Fruit fly (Drosophila melanogaster) whole organism, embryonic: ENCODE measurements around the gene P5CDh1.

Source experiments
- Abd-B ChIP-seq: fragments of 200-800 bp; sonication (Bioruptor generic); optimal IDR thresholded peaks from 2 replicates; lab custom pipeline; 2018; ENCODE audit warnings: missing biosample characterization, mild to moderate bottlenecking, missing genetic modification characterization, moderate library complexity
- Atf6 ChIP-seq: fragments of 200-800 bp; sonication (Bioruptor generic); IDR thresholded peaks from 2 replicates; pipeline ENCODE4 v1.3.6; 2022; ENCODE audit warnings: missing biosample characterization, missing genetic modification characterization
- CG10959 ChIP-seq: fragments of 200-800 bp; sonication (Bioruptor generic); IDR thresholded peaks from 2 replicates; pipeline ENCODE4 v1.3.6; 2022; ENCODE audit warnings: missing biosample characterization, missing genetic modification characterization
- CG11695 ChIP-seq: fragments of 200-800 bp; sonication (Bioruptor generic); IDR thresholded peaks from 3 replicates; pipeline ENCODE4 v1.3.6; 2022; ENCODE audit warnings: missing biosample characterization, missing genetic modification characterization
- CG12219 ChIP-seq: fragments of 200-800 bp; sonication (Bioruptor generic); optimal IDR thresholded peaks from 3 replicates; lab custom pipeline; 2018; ENCODE audit warnings: missing biosample characterization, mild to moderate bottlenecking, missing genetic modification characterization
- CG13424 ChIP-seq: fragments of 200-800 bp; sonication (Bioruptor generic); optimal IDR thresholded peaks from 2 replicates; lab custom pipeline; 2019; ENCODE audit warnings: missing biosample characterization, mild to moderate bottlenecking, missing genetic modification characterization, moderate library complexity
- CG13775 ChIP-seq: fragments of 200-800 bp; sonication (Bioruptor generic); optimal IDR thresholded peaks from 3 replicates; lab custom pipeline; 2017; ENCODE audit warnings: missing biosample characterization, mild to moderate bottlenecking, missing genetic modification characterization
- CG14014 ChIP-seq: fragments of 200-800 bp; sonication (Bioruptor generic); IDR thresholded peaks from 2 replicates; pipeline ENCODE4 v1.3.6; 2022; ENCODE audit warnings: missing biosample characterization, missing genetic modification characterization
- CG15269 ChIP-seq: fragments of 200-800 bp; sonication (Bioruptor generic); optimal IDR thresholded peaks from 2 replicates; lab custom pipeline; 2018; ENCODE audit warnings: missing biosample characterization, mild to moderate bottlenecking, missing genetic modification characterization, moderate library complexity
- CG1647 ChIP-seq: fragments of 200-800 bp; sonication (Bioruptor generic); optimal IDR thresholded peaks from 3 replicates; lab custom pipeline; 2016; ENCODE audit warnings: missing biosample characterization, missing genetic modification characterization
- CG16813 ChIP-seq: fragments of 200-800 bp; sonication (Bioruptor generic); IDR thresholded peaks from 3 replicates; pipeline ENCODE4 v1.3.6; 2022; ENCODE audit warnings: missing biosample characterization, missing genetic modification characterization; ENCODE audit not compliant: partially characterized antibody
- CG2712 ChIP-seq: fragments of 200-800 bp; optimal IDR thresholded peaks from 3 replicates; lab custom pipeline; 2019; ENCODE audit warnings: missing biosample characterization, mild to moderate bottlenecking, missing genetic modification characterization, moderate library complexity
- CG2889 ChIP-seq: fragments of 200-800 bp; sonication (Bioruptor generic); IDR thresholded peaks from 3 replicates; pipeline ENCODE4 v1.3.6; 2022; ENCODE audit warnings: missing biosample characterization, missing genetic modification characterization
- CG30403 ChIP-seq: fragments of 200-800 bp; sonication (Bioruptor generic); optimal IDR thresholded peaks from 3 replicates; lab custom pipeline; 2016; ENCODE audit warnings: missing biosample characterization, missing genetic modification characterization
- CG30431 ChIP-seq: fragments of 200-800 bp; sonication (Bioruptor generic); optimal IDR thresholded peaks from 2 replicates; lab custom pipeline; 2017; ENCODE audit warnings: missing biosample characterization, missing genetic modification characterization
- CG4617 ChIP-seq: fragments of 200-800 bp; sonication (Bioruptor generic); optimal IDR thresholded peaks from 3 replicates; lab custom pipeline; 2016; ENCODE audit warnings: missing biosample characterization, missing genetic modification characterization, borderline replicate concordance
- CG6689 ChIP-seq: fragments of 200-800 bp; sonication (Bioruptor generic); IDR thresholded peaks from 2 replicates; pipeline ENCODE4 v1.3.6; 2022; ENCODE audit warnings: missing biosample characterization, missing genetic modification characterization
- CG9797 ChIP-seq: fragments of 200-800 bp; sonication (Bioruptor generic); optimal IDR thresholded peaks from 3 replicates; lab custom pipeline; 2018; ENCODE audit warnings: missing biosample characterization, mild to moderate bottlenecking, missing genetic modification characterization
- Dfd ChIP-seq, 2 experiments: fragments of >200 bp; optimal IDR thresholded peaks; 2 replicates each; lab custom pipeline; 2017; ENCODE audit warnings: missing biosample characterization in 2 of 2, missing genetic modification characterization in 2 of 2
- Dip2 ChIP-seq: fragments of 200-800 bp; sonication (Bioruptor generic); IDR thresholded peaks from 2 replicates; pipeline ENCODE4 v1.3.6; 2022; ENCODE audit warnings: missing biosample characterization, missing genetic modification characterization
- Drgx ChIP-seq: fragments of 200-800 bp; sonication (Bioruptor generic); IDR thresholded peaks from 2 replicates; pipeline ENCODE4 v1.3.6; 2022; ENCODE audit warnings: missing biosample characterization, missing genetic modification characterization
- Fer3 ChIP-seq: fragments of 200-800 bp; sonication (Bioruptor generic); optimal IDR thresholded peaks from 2 replicates; lab custom pipeline; 2018; ENCODE audit warnings: missing biosample characterization, mild to moderate bottlenecking, missing genetic modification characterization, moderate library complexity
- H15 ChIP-seq: fragments of 200-800 bp; sonication (Bioruptor generic); IDR thresholded peaks from 3 replicates; pipeline ENCODE4 v1.3.6; 2022; ENCODE audit warnings: missing biosample characterization, missing genetic modification characterization
- Hey ChIP-seq: fragments of 200-800 bp; sonication (Bioruptor generic); optimal IDR thresholded peaks from 3 replicates; lab custom pipeline; 2018; ENCODE audit warnings: missing biosample characterization, mild to moderate bottlenecking, missing genetic modification characterization
- Hmx ChIP-seq: fragments of 200-800 bp; sonication (Bioruptor generic); optimal IDR thresholded peaks from 2 replicates; lab custom pipeline; 2016; ENCODE audit warnings: missing biosample characterization, missing genetic modification characterization
- Lpt ChIP-seq: fragments of >200 bp; optimal IDR thresholded peaks from 2 replicates; lab custom pipeline; 2018; ENCODE audit warnings: missing biosample characterization, missing genetic modification characterization
- Myb ChIP-seq: fragments of 200-800 bp; sonication (Bioruptor generic); optimal IDR thresholded peaks from 2 replicates; lab custom pipeline; 2016; ENCODE audit warnings: missing biosample characterization, missing genetic modification characterization
- Nf-YC ChIP-seq: fragments of 200-800 bp; optimal IDR thresholded peaks from 3 replicates; lab custom pipeline; 2019; ENCODE audit warnings: missing biosample characterization, mild to moderate bottlenecking, missing genetic modification characterization, moderate library complexity
- Oaz ChIP-seq: fragments of 200-800 bp; sonication (Bioruptor generic); IDR thresholded peaks from 2 replicates; pipeline ENCODE4 v1.3.6; 2022; ENCODE audit warnings: missing biosample characterization, missing genetic modification characterization
- Opbp ChIP-seq: fragments of 200-800 bp; sonication (Bioruptor generic); IDR thresholded peaks from 3 replicates; pipeline ENCODE4 v1.3.6; 2022; ENCODE audit warnings: missing biosample characterization, missing genetic modification characterization; ENCODE audit not compliant: partially characterized antibody
- Rfx ChIP-seq: fragments of 200-800 bp; sonication (Bioruptor generic); IDR thresholded peaks from 2 replicates; pipeline ENCODE4 v1.3.6; 2022; ENCODE audit warnings: missing biosample characterization, missing genetic modification characterization
- Six4 ChIP-seq: fragments of 200-800 bp; sonication (Bioruptor generic); optimal IDR thresholded peaks from 2 replicates; lab custom pipeline; 2016; ENCODE audit warnings: missing biosample characterization, missing genetic modification characterization
- YL-1 ChIP-seq: fragments of 200-800 bp; sonication (Bioruptor generic); optimal IDR thresholded peaks from 3 replicates; lab custom pipeline; 2017; ENCODE audit warnings: missing biosample characterization, mild to moderate bottlenecking, missing genetic modification characterization
- ara ChIP-seq: fragments of 200-800 bp; sonication (Bioruptor generic); IDR thresholded peaks from 2 replicates; pipeline ENCODE4 v1.3.6; 2022; ENCODE audit warnings: missing biosample characterization, missing genetic modification characterization
- bcd ChIP-seq: fragments of 200-800 bp; sonication (Bioruptor generic); optimal IDR thresholded peaks from 2 replicates; lab custom pipeline; 2017; ENCODE audit warnings: missing biosample characterization, mild to moderate bottlenecking, missing genetic modification characterization
- chif ChIP-seq, 2 experiments: fragments of 200-800 bp; sonication (Bioruptor generic); optimal IDR thresholded peaks; 3 replicates each; lab custom pipeline; 2016; ENCODE audit warnings: missing biosample characterization in 2 of 2, missing genetic modification characterization in 2 of 2
- chinmo ChIP-seq: fragments of 200-800 bp; sonication (Bioruptor generic); IDR thresholded peaks from 4 replicates; pipeline ENCODE4 v1.3.6; 2022; ENCODE audit warnings: missing biosample characterization, missing genetic modification characterization; ENCODE audit not compliant: partially characterized antibody
- crol ChIP-seq: fragments of 200-800 bp; sonication (Bioruptor generic); IDR thresholded peaks from 2 replicates; pipeline ENCODE4 v1.3.6; 2022; ENCODE audit warnings: missing biosample characterization, missing genetic modification characterization
- en ChIP-seq: fragments of 200-800 bp; sonication (Bioruptor generic); optimal IDR thresholded peaks from 2 replicates; lab custom pipeline; 2016; ENCODE audit warnings: missing biosample characterization, missing genetic modification characterization
- esg ChIP-seq: fragments of 200-800 bp; sonication (Bioruptor generic); conservative IDR thresholded peaks from 2 replicates; pipeline ENCODE4 v1.3.6; 2022; ENCODE audit warnings: missing biosample characterization, missing genetic modification characterization
- fd3F ChIP-seq: fragments of 200-800 bp; sonication (Bioruptor generic); optimal IDR thresholded peaks from 2 replicates; lab custom pipeline; 2018; ENCODE audit warnings: missing biosample characterization, mild to moderate bottlenecking, missing genetic modification characterization, moderate library complexity
- gro ChIP-seq: fragments of 200-800 bp; sonication (Bioruptor generic); optimal IDR thresholded peaks from 2 replicates; lab custom pipeline; 2016; ENCODE audit warnings: missing biosample characterization, missing genetic modification characterization
- kah ChIP-seq: fragments of 200-800 bp; sonication (Bioruptor generic); optimal IDR thresholded peaks from 2 replicates; lab custom pipeline; 2018; ENCODE audit warnings: missing biosample characterization, mild to moderate bottlenecking, missing genetic modification characterization
- nom ChIP-seq: fragments of 200-800 bp; sonication (Bioruptor generic); optimal IDR thresholded peaks from 2 replicates; lab custom pipeline; 2017; ENCODE audit warnings: missing biosample characterization, missing genetic modification characterization, mild to moderate bottlenecking, moderate library complexity, missing genetic modification reagents
- repo ChIP-seq: fragments of 200-800 bp; sonication (Bioruptor generic); optimal IDR thresholded peaks from 2 replicates; lab custom pipeline; 2016; ENCODE audit warnings: missing biosample characterization, missing genetic modification characterization
- stwl ChIP-seq: fragments of 200-800 bp; sonication (Bioruptor generic); optimal IDR thresholded peaks from 3 replicates; lab custom pipeline; 2018; ENCODE audit warnings: missing biosample characterization, mild to moderate bottlenecking, missing genetic modification characterization, moderate library complexity
- tio ChIP-seq: fragments of 200-800 bp; sonication (Bioruptor generic); optimal IDR thresholded peaks from 2 replicates; lab custom pipeline; 2017; ENCODE audit warnings: missing biosample characterization, missing genetic modification characterization, inconsistent platforms
- tna ChIP-seq: fragments of 200-800 bp; sonication (Bioruptor generic); IDR thresholded peaks from 2 replicates; pipeline ENCODE4 v1.3.6; 2022; ENCODE audit warnings: missing biosample characterization, missing genetic modification characterization; ENCODE audit not compliant: partially characterized antibody

The P5CDh1 gene

dm6 chr3L:21832203-21833160, 8.7 kb downstream of the P5CDh1 start, which contains the start of the genes CG7148 and Nopp140 (continued):
- TF ChIP-seq ara (GFP tag; lab: Robert Waterston, UW) (0 out of 2 replicates have a peak, but pooled peaks have one; percentile 41), CG10959 (GFP tag; lab: Robert Waterston, UW) (no peak), CG13424 (tag; lab: Kevin White, UChicago) (peak; percentile 67), Rfx (GFP tag; lab: Robert Waterston, UW) (peak; percentile 91), Dfd (GFP tag; optimal IDR thresholded peaks at IDR 0.05; lab: Kevin White, UChicago) (no peak), gro (GFP tag; lab: Kevin White, UChicago) (peak; percentile 24), CG15269 (tag; lab: Kevin White, UChicago) (peak; percentile 71), esg (GFP tag; lab: Robert Waterston, UW) (peak; percentile 44), chif (GFP tag; optimal IDR thresholded peaks at IDR 0.05; lab: Kevin White, UChicago) (peak; percentile 26 to 54), CG2889 (GFP tag; lab: Robert Waterston, UW) (0 out of 3 replicates have a peak, but pooled peaks have one; percentile 43), en (GFP tag; lab: Kevin White, UChicago) (no peak), tio (no peak), Oaz (GFP tag; lab: Robert Waterston, UW) (no peak), repo (GFP tag; lab: Kevin White, UChicago) (peak; percentile 59), Nf-YC (peak; percentile 59), CG4617 (GFP tag; lab: Kevin White, UChicago) (peak; percentile 75), H15 (GFP tag; lab: Robert Waterston, UW) (peak; percentile 30; the same call in 1 of the 3 replicates), CG2712 (tag; lab: Kevin White, UChicago) (peak; percentile 68), nom (GFP tag; lab: Kevin White, UChicago) (peak; percentile 46), Abd-B (GFP tag; lab: Kevin White, UChicago) (peak; percentile 46), CG11695 (GFP tag; lab: Robert Waterston, UW) (0 out of 3 replicates have a peak, but pooled peaks have one; percentile 24), CG6689 (GFP tag; lab: Robert Waterston, UW) (0 out of 2 replicates have a peak, but pooled peaks have one; percentile 20), crol (GFP tag; lab: Robert Waterston, UW) (no peak), tna (no peak), YL-1 (GFP tag; lab: Kevin White, UChicago) (peak; percentile 93), Lpt (GFP tag; lab: Kevin White, UChicago) (no peak), CG9797 (GFP tag; lab: Kevin White, UChicago) (peak; percentile 14), chinmo (GFP tag; lab: Robert Waterston, UW) (peak; percentile 78; the same call in 1 of the 4 replicates), CG12219 (GFP tag; lab: Kevin White, UChicago) (peak; percentile 3), CG16813 (peak; percentile 40; the same call in 1 of the 3 replicates), Atf6 (GFP tag; lab: Robert Waterston, UW) (peak; percentile 52; the same call in 1 of the 2 replicates), Dip2 (GFP tag; lab: Robert Waterston, UW) (no peak), CG1647 (peak; percentile 61), CG14014 (GFP tag; lab: Robert Waterston, UW) (0 out of 2 replicates have a peak, but pooled peaks have one; percentile 37), Six4 (GFP tag; lab: Kevin White, UChicago) (peak; percentile 30), Drgx (peak; percentile 66), stwl (tag; lab: Kevin White, UChicago) (peak; percentile 72), Hey (tag; lab: Kevin White, UChicago) (no peak), CG30431 (GFP tag; lab: Kevin White, UChicago) (peak; percentile 34), kah (GFP tag; lab: Kevin White, UChicago) (peak; percentile 12), Myb (GFP tag; lab: Kevin White, UChicago) (peak; percentile 42), bcd (GFP tag; lab: Kevin White, UChicago) (peak; percentile 61), CG30403 (GFP tag; lab: Kevin White, UChicago) (peak; percentile 68), Opbp (0 out of 3 replicates have a peak, but pooled peaks have one; percentile 5), CG13775 (GFP tag; lab: Kevin White, UChicago) (peak; percentile 54), Hmx (GFP tag; lab: Kevin White, UChicago) (no peak), fd3F (GFP tag; lab: Kevin White, UChicago) (peak; percentile 54), Fer3 (tag; lab: Kevin White, UChicago) (peak; percentile 67)
